Worm (Caenorhabditis elegans) whole organism, late embryonic: ENCODE measurements around the gene aqp-8.

ENCODE experiments used
- C38D4.7 ChIP-seq: fragments of 200-800 bp; sonication (Bioruptor generic); optimal IDR thresholded peaks from 2 replicates; lab custom pipeline; 2018; ENCODE audit warnings: mild to moderate bottlenecking, missing genetic modification characterization, moderate library complexity, missing compliant biosample characterization
- T23F11.4 ChIP-seq: fragments of 200-800 bp; sonication (Bioruptor generic); optimal IDR thresholded peaks from 2 replicates; lab custom pipeline; 2018; ENCODE audit warnings: mild to moderate bottlenecking, missing genetic modification characterization, missing compliant biosample characterization
- Y22D7AL.16 ChIP-seq: sonication (generic microtip); optimal IDR thresholded peaks from 2 replicates; lab custom pipeline; 2016; ENCODE audit warnings: missing genetic modification characterization, missing compliant biosample characterization
- ceh-22 ChIP-seq: sonication (generic microtip); optimal IDR thresholded peaks from 2 replicates; lab custom pipeline; 2017; ENCODE audit warnings: missing biosample characterization, missing genetic modification characterization
- ceh-30 ChIP-seq: fragments of 150-350 bp; optimal IDR thresholded peaks from 2 replicates; lab custom pipeline; 2014; ENCODE audit warnings: missing biosample characterization, missing genetic modification characterization
- ceh-45 ChIP-seq: fragments of 200-800 bp; sonication (Bioruptor generic); IDR thresholded peaks from 2 replicates; pipeline ENCODE4 v1.3.6; 2022; ENCODE audit warnings: missing genetic modification reagents, missing genetic modification characterization, missing compliant biosample characterization
- ceh-48 ChIP-seq: sonication (generic microtip); optimal IDR thresholded peaks from 2 replicates; lab custom pipeline; 2016; ENCODE audit warnings: missing genetic modification characterization, inconsistent platforms, missing compliant biosample characterization
- dmd-4 ChIP-seq: sonication (generic microtip); optimal IDR thresholded peaks from 2 replicates; lab custom pipeline; 2016; ENCODE audit warnings: borderline replicate concordance, missing genetic modification characterization, missing compliant biosample characterization
- hlh-13 ChIP-seq: fragments of 200-800 bp; sonication (Bioruptor generic); optimal IDR thresholded peaks from 2 replicates; lab custom pipeline; 2018; ENCODE audit warnings: mild to moderate bottlenecking, missing genetic modification characterization, missing compliant biosample characterization
- pros-1 ChIP-seq: fragments of 150-350 bp; optimal IDR thresholded peaks from 2 replicates; lab custom pipeline; 2014; ENCODE audit warnings: missing biosample characterization, missing genetic modification reagents, missing genetic modification characterization
- rnt-1 ChIP-seq: sonication (generic microtip); optimal IDR thresholded peaks from 2 replicates; lab custom pipeline; 2016; ENCODE audit warnings: missing genetic modification characterization, missing compliant biosample characterization
- zip-5 ChIP-seq: sonication (generic microtip); optimal IDR thresholded peaks from 2 replicates; lab custom pipeline; 2016; ENCODE audit warnings: missing genetic modification characterization, missing compliant biosample characterization

ce11 chrX:4658706-4659105 is 46.1 kb downstream of the aqp-8 start:
- TF ChIP-seq zip-5 (tag; lab: Kevin White, UChicago) (no peak), dmd-4 (no peak), ceh-48 (tag; lab: Kevin White, UChicago) (no peak), ceh-45 (no peak), Y22D7AL.16 (tag; lab: Kevin White, UChicago) (no peak), C38D4.7 (GFP tag; lab: Kevin White, UChicago) (no peak), T23F11.4 (GFP tag; lab: Kevin White, UChicago) (no peak), ceh-22 (tag; lab: Kevin White, UChicago) (no peak), rnt-1 (tag; lab: Kevin White, UChicago) (no peak), pros-1 (tag; lab: Kevin White, UChicago) (no peak), ceh-30 (no peak), hlh-13 (GFP tag; lab: Kevin White, UChicago) (no peak)
